Worm (Caenorhabditis elegans) whole organism, midembryonic: ENCODE data around the gene Y73B6BL.270.
"Not testable (repeated sequence)": the region's sequence is repeated elsewhere in the genome, so short reads cannot be mapped to it uniquely, and the experiment has no call there.

Experiments
- T22C8.4 ChIP-seq: fragments of 200-800 bp; sonication (Bioruptor generic); IDR thresholded peaks from 2 replicates; pipeline ENCODE4 v1.3.6; 2022; ENCODE audit warnings: missing genetic modification characterization, missing compliant biosample characterization
- cog-1 ChIP-seq: sonication (generic microtip); optimal IDR thresholded peaks from 2 replicates; lab custom pipeline; 2016; ENCODE audit warnings: missing genetic modification characterization, missing compliant biosample characterization
- flt-1 ChIP-seq: fragments of 200-800 bp; sonication (Bioruptor generic); IDR thresholded peaks from 2 replicates; pipeline ENCODE4 v1.3.6; 2022; ENCODE audit warnings: missing genetic modification characterization, missing compliant biosample characterization
- klf-2 ChIP-seq: fragments of 200-800 bp; sonication (Bioruptor generic); conservative IDR thresholded peaks from 2 replicates; pipeline ENCODE4 v1.3.6; 2022; ENCODE audit warnings: missing genetic modification reagents, missing genetic modification characterization, missing compliant biosample characterization
- med-1 ChIP-seq: sonication (generic microtip); optimal IDR thresholded peaks from 2 replicates; lab custom pipeline; 2017; ENCODE audit warnings: missing genetic modification characterization, mild to moderate bottlenecking, missing compliant biosample characterization, antibody characterized with exemption, missing genetic modification reagents; ENCODE audit not compliant: insufficient read depth
- ref-1 ChIP-seq: fragments of 200-800 bp; sonication (Bioruptor generic); conservative IDR thresholded peaks from 2 replicates; pipeline ENCODE4 v1.3.6; 2022; ENCODE audit warnings: missing genetic modification reagents, missing genetic modification characterization, missing compliant biosample characterization
- tab-1 ChIP-seq: fragments of 200-800 bp; sonication (Bioruptor generic); IDR thresholded peaks from 2 replicates; pipeline ENCODE4 v1.3.6; 2022; ENCODE audit warnings: missing genetic modification characterization, missing compliant biosample characterization
- ztf-23 ChIP-seq: fragments of 200-800 bp; sonication (Bioruptor generic); IDR thresholded peaks from 2 replicates; pipeline ENCODE4 v1.3.6; 2022; ENCODE audit warnings: missing genetic modification reagents, missing genetic modification characterization, missing compliant biosample characterization
- ztf-29 ChIP-seq: fragments of 200-800 bp; sonication (Bioruptor generic); IDR thresholded peaks from 2 replicates; pipeline ENCODE4 v1.3.6; 2022; ENCODE audit warnings: missing genetic modification reagents, missing genetic modification characterization, missing compliant biosample characterization

Y73B6BL.270 gene

DNA sequence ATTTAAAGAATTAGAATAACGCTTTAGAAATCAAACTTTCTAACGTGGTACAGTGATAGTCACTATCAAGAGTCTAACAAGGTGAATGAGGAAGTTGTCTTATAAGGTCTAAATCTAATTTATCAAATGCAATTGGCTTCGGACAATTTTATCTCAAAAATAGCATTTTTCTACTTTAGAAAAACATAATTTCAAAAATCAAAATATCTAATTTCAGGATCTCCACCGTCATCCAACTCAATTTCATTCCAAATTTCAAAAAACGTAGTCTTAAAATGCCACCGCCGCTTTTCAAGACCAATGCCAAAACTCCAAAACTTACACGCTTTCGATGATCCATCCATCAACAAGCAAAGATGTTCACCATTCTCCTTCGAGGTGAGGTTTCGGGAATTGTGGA lies at the start of gene Y73B6BL.270:
Gene Y73B6BL.270, plus strand, starts transcription at position 301 of the 400 bp plus-strand sequence.
- TF ChIP-seq tab-1 (no peak), flt-1 (no peak), T22C8.4 (GFP tag; lab: Robert Waterston, UW) (no peak), ztf-23 (GFP tag; lab: Robert Waterston, UW) (no peak), med-1 (GFP tag; lab: Kevin White, UChicago) (no peak), ztf-29 (GFP tag; lab: Robert Waterston, UW) (no peak), ref-1 (GFP tag; lab: Robert Waterston, UW) (no peak), cog-1 (tag; lab: Kevin White, UChicago) (no peak), klf-2 (no peak)

DNA sequence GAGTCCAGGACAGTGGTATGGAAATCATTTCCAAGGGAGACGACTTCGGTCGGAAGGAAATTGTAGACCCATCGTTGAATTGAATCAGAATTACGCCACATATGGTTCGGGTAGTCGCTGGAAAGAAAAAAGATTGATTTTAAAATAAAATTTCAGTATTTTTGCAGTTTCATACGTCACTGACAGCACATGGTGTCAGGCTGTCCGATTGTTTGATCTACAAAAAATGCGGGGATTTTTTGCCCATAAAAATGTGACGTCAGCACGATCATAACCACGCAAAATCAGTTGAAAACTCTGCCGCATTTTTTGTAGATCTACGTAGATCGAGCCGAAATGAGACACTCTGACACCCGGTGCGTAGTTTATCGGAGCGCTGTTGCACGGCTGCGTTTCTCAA lies 47.8 kb upstream of the Y73B6BL.270 start, which contains the start of gene Y73B6BL.12:
Gene Y73B6BL.12, minus strand, starts transcription at position 101 of the 400 bp plus-strand sequence.
- TF ChIP-seq cog-1 (tag; lab: Kevin White, UChicago); klf-2; med-1 (GFP tag; lab: Kevin White, UChicago): not testable (repeated sequence)

DNA sequence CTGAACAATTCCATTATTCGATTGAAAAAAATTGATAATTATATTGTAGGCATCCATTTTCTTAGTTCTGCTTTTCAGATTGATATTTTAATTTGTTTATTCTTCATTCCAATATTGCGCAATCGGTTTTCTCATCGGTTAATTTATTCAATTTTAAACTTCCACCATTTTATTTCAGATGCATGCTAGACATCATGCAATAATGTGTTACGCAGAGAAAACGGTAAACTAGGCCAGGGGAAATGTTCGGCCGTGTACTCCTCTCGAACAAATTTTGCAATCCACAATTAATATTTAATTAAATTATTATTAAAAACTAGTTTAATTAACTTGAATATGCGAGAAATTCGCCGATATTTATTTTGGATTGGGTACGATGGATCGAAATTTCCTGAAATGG lies 43.5 kb upstream of the Y73B6BL.270 start, which contains the start of gene Y73B6BL.29:
Gene Y73B6BL.29, plus strand, starts transcription at position 263 of the 400 bp plus-strand sequence.
- TF ChIP-seq T22C8.4 (GFP tag; lab: Robert Waterston, UW) (peak; percentile 38; the same call in 1 of the 2 replicates), cog-1 (tag; lab: Kevin White, UChicago) (peak; percentile 76), flt-1 (peak; percentile 62; the same call in 1 of the 2 replicates), klf-2 (0 out of 2 replicates have a peak, but pooled peaks have one; percentile 60), med-1 (GFP tag; lab: Kevin White, UChicago) (no peak), ztf-23 (GFP tag; lab: Robert Waterston, UW) (peak; percentile 67; the same call in 1 of the 2 replicates), ztf-29 (GFP tag; lab: Robert Waterston, UW) (no peak), tab-1 (no peak), ref-1 (GFP tag; lab: Robert Waterston, UW) (no peak)

DNA sequence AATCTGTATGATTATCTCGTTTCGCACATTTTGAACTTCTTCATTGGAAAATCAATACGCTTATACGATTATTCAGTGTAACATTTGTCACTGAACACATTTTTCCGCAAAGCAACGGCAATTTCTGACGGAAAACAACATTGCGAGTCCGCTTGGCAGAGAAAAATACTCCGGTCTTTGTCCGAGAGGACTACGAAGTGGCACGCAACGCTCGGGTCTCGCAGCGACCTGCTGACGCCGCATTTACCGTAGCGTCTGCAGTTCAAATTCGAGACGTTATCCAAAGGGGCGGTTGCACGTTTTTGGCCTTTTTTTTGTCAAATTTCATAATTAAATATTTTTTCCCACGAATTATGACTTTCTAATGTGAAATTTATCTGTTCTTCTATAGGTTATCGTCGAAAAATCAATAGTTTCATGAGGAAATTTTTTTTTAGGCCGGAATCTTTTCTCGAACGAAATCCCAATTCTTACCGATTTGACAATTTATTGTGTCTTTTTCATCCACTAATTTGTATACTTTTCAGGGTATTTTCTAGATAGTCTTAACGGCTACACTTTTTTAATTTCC lies 41.4 kb upstream of the Y73B6BL.270 start, which contains the start of gene sqd-1:
Gene sqd-1, plus strand, starts transcription at position 521 of the 571 bp plus-strand sequence.
- no peak for TF ChIP-seq T22C8.4 (GFP tag; lab: Robert Waterston, UW)
- no peak for TF ChIP-seq ztf-29 (GFP tag; lab: Robert Waterston, UW)
- TF ChIP-seq ztf-23 (GFP tag; lab: Robert Waterston, UW), result peak; percentile 85
- TF ChIP-seq cog-1 (tag; lab: Kevin White, UChicago), result peak; percentile 60
- TF ChIP-seq tab-1, result no peak
- peak; percentile 78 for TF ChIP-seq flt-1

DNA sequence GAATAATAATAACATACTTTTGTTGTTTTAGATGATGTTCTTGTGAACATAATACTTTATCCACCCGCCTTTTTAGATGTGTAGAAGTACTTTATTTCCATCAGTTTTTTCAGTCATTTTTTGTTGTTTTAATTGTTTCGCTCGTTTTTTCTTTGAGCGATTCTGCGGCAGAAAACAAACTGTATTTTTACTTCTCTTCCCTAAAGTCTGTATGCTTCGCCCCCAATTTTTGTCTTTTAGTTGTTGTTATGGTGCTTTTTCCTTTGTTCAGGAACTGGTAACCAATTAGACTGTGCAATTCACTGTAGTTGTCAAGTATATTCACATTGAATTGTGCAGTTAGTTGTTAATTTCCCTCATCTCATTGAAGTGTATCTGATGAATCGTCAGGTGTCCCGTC lies 39.4 kb upstream of the Y73B6BL.270 start:
- TF ChIP-seq klf-2 (no peak), flt-1 (no peak), ztf-29 (GFP tag; lab: Robert Waterston, UW) (no peak), ztf-23 (GFP tag; lab: Robert Waterston, UW) (no peak), cog-1 (tag; lab: Kevin White, UChicago) (no peak), T22C8.4 (GFP tag; lab: Robert Waterston, UW) (no peak)

DNA sequence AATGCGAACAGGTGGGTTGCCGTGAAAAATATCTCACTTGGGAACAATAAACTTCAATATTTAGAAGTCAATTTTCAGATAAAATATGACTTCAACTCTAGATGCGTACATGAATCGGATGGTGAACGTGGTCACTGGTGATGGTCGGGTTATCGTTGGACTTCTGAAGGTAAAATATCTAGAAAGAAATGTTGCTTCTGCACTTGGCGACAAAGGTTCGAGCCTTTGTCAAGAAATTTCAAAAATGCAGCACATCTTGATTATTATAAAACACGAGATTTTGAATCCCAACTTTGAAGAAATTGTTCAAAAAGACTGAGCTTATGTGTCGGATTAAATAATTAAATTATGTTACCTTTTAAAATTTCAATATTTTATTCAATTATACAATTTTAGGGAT lies 38.7 kb upstream of the Y73B6BL.270 start, which contains the start of gene lsm-8:
Gene lsm-8, plus strand, starts transcription at position 79 of the 400 bp plus-strand sequence.
- TF ChIP-seq ztf-29 (GFP tag; lab: Robert Waterston, UW) (no peak), tab-1 (no peak)

DNA sequence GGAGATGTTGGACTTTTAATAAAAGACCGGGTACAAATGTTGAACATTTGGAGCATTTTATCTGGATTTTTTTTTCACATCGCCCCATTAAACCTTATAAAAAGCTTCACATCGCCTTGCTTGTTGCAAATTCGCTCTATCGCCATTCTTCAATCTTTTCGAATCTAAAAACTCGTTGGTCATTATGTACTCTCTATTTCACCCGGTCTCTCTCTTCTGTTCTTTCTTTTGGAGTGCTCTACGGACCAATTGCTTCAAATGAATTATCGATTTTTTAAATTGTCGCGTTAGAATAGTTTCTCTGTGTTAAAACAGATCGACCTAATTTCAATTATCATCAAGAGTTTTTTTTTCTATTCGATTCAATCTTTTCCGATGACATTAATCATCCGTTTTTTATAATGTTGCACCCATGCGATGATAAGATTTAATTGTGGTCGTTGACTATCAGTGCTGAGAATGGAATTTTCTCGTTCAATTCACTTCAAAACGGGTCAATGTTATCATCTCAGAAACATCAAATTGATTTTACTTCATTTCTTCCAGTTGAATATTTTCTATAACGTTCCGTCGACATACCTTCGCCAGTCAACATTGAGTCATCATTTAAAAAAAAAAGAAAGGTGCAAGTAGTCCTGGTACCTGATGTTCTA lies 37.7 kb upstream of the Y73B6BL.270 start:
- TF ChIP-seq klf-2 (no peak), tab-1 (no peak), flt-1 (no peak), ztf-29 (GFP tag; lab: Robert Waterston, UW) (no peak), med-1 (GFP tag; lab: Kevin White, UChicago) (no peak), ztf-23 (GFP tag; lab: Robert Waterston, UW) (no peak), T22C8.4 (GFP tag; lab: Robert Waterston, UW) (no peak), ref-1 (GFP tag; lab: Robert Waterston, UW) (no peak), cog-1 (tag; lab: Kevin White, UChicago) (no peak)

DNA sequence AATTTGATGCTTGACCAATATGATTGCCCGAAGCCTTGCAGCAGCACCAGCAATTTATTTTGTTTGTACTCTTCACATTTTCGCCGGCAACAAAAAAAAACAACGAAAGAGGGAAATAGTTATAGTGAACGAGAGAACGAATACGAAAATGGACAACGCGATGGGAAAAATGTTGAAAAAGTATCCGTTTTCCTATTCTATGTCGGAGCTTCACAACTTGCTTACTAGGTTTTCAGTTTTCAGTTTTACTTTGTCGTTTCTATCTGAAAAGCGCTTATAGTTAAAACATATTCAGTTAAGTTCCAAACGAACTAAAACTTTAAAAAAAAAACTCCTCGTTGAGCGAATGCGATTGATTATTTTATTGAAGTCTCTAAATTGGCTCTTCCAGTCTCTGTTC lies 36.9 kb upstream of the Y73B6BL.270 start:
- no peak for TF ChIP-seq ref-1 (GFP tag; lab: Robert Waterston, UW)
- TF ChIP-seq ztf-23 (GFP tag; lab: Robert Waterston, UW), result no peak
- TF ChIP-seq T22C8.4 (GFP tag; lab: Robert Waterston, UW), result no peak
- no peak for TF ChIP-seq med-1 (GFP tag; lab: Kevin White, UChicago)
- no peak for TF ChIP-seq tab-1
- no peak for TF ChIP-seq cog-1 (tag; lab: Kevin White, UChicago)
- TF ChIP-seq klf-2, result no peak
- no peak for TF ChIP-seq ztf-29 (GFP tag; lab: Robert Waterston, UW)
- no peak for TF ChIP-seq flt-1

DNA sequence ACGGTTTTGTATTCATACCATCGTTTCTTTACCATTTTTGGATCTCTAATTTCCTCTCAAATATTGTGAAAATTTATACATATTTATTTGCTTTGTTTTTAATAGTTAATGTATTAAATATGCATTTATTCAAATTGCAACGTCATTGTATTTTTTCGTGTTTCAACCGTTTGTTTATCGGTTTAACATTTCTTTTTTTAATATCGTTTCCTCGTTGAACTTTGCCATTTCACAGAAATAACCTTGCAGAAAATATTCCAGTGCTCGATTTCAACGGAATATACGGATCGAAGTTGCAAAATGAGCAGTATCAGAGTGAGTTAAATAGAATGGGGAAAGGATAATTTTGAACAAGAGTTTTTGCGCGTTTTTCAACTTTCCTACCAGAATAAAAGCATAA lies 35.8 kb upstream of the Y73B6BL.270 start, which contains the start of gene seu-1:
Gene seu-1, plus strand, starts transcription at position 301 of the 400 bp plus-strand sequence.
- TF ChIP-seq cog-1 (tag; lab: Kevin White, UChicago) (no peak), ztf-23 (GFP tag; lab: Robert Waterston, UW) (no peak), med-1 (GFP tag; lab: Kevin White, UChicago) (no peak)

DNA sequence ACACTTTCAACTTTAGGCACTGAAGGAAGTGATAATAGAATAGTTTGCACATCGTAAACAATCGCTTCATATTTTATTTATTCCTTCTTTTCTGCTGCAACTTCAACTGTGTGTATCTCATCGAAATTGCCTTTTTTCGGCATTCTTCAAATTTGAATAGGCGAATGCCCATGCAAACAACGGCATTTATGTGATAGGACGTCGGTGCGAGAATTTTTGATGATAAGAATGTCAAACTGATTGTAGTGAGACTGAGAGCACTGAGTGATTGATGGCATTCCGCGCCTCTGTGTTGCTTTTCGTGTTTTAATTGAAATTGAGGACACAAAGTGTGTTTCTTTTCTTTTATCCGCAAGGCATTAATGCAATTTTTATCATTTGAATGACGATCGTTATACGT lies 34.4 kb upstream of the Y73B6BL.270 start:
- TF ChIP-seq klf-2 (no peak), med-1 (GFP tag; lab: Kevin White, UChicago) (no peak), flt-1 (no peak), cog-1 (tag; lab: Kevin White, UChicago) (no peak), ztf-29 (GFP tag; lab: Robert Waterston, UW) (no peak), tab-1 (no peak), ref-1 (GFP tag; lab: Robert Waterston, UW) (no peak), T22C8.4 (GFP tag; lab: Robert Waterston, UW) (no peak), ztf-23 (GFP tag; lab: Robert Waterston, UW) (no peak)
